Worm (Caenorhabditis elegans) whole organism, mixed stage, embryonic: ENCODE results near the gene clec-78.

Source experiments
- M03D4.4 ChIP-seq: sonication (generic microtip); optimal IDR thresholded peaks from 2 replicates; lab custom pipeline; 2017; ENCODE audit warnings: mild to moderate bottlenecking, missing genetic modification characterization, missing compliant biosample characterization
- blmp-1 ChIP-seq: fragments of 150-350 bp; optimal IDR thresholded peaks from 2 replicates; lab custom pipeline; 2014; ENCODE audit warnings: missing biosample characterization, missing genetic modification characterization
- ceh-39 ChIP-seq: fragments of 150-350 bp; optimal IDR thresholded peaks from 2 replicates; lab custom pipeline; 2014; ENCODE audit warnings: missing biosample characterization, missing genetic modification characterization
- ceh-43 ChIP-seq: fragments of 200-800 bp; sonication (Bioruptor generic); optimal IDR thresholded peaks from 2 replicates; lab custom pipeline; 2018; ENCODE audit warnings: mild to moderate bottlenecking, missing genetic modification characterization, moderate library complexity, missing compliant biosample characterization
- ceh-83 ChIP-seq: fragments of 200-800 bp; sonication (Bioruptor generic); optimal IDR thresholded peaks from 2 replicates; lab custom pipeline; 2018; ENCODE audit warnings: mild to moderate bottlenecking, missing genetic modification characterization, missing compliant biosample characterization
- ces-1 ChIP-seq: fragments of 150-350 bp; optimal IDR thresholded peaks from 2 replicates; lab custom pipeline; 2014; ENCODE audit warnings: missing biosample characterization, missing genetic modification reagents, missing genetic modification characterization
- drap-1 ChIP-seq: fragments of 200-800 bp; sonication (Bioruptor generic); optimal IDR thresholded peaks from 3 replicates; lab custom pipeline; 2018; ENCODE audit warnings: mild to moderate bottlenecking, missing genetic modification characterization, missing compliant biosample characterization
- elt-1 ChIP-seq: sonication (generic microtip); optimal IDR thresholded peaks from 2 replicates; lab custom pipeline; 2017; ENCODE audit warnings: missing genetic modification characterization, mild to moderate bottlenecking, missing compliant biosample characterization, antibody characterized with exemption, moderate library complexity, borderline replicate concordance; ENCODE audit not compliant: insufficient read depth
- elt-3 ChIP-seq: fragments of 150-350 bp; optimal IDR thresholded peaks from 2 replicates; lab custom pipeline; 2014; ENCODE audit warnings: missing biosample characterization, missing genetic modification characterization
- flh-1 ChIP-seq: fragments of 200-800 bp; sonication (Bioruptor generic); optimal IDR thresholded peaks from 2 replicates; lab custom pipeline; 2018; ENCODE audit warnings: mild to moderate bottlenecking, missing genetic modification characterization, moderate library complexity, missing compliant biosample characterization
- ham-2 ChIP-seq: fragments of 200-800 bp; sonication (Bioruptor generic); optimal IDR thresholded peaks from 2 replicates; lab custom pipeline; 2018; ENCODE audit warnings: mild to moderate bottlenecking, missing genetic modification characterization, missing compliant biosample characterization
- hlh-1 ChIP-seq: fragments of 150-350 bp; optimal IDR thresholded peaks from 2 replicates; lab custom pipeline; 2014; ENCODE audit warnings: missing biosample characterization, missing genetic modification reagents, missing genetic modification characterization
- lin-13 ChIP-seq: fragments of 150-350 bp; optimal IDR thresholded peaks from 2 replicates; lab custom pipeline; 2014; ENCODE audit warnings: missing biosample characterization, missing genetic modification characterization
- lin-32 ChIP-seq: fragments of 200-800 bp; sonication (Bioruptor generic); optimal IDR thresholded peaks from 2 replicates; lab custom pipeline; 2018; ENCODE audit warnings: mild to moderate bottlenecking, missing genetic modification characterization, missing compliant biosample characterization
- lsy-2 ChIP-seq: fragments of 150-350 bp; optimal IDR thresholded peaks from 2 replicates; lab custom pipeline; 2014; ENCODE audit warnings: missing biosample characterization, missing genetic modification characterization
- mep-1 ChIP-seq: fragments of 150-350 bp; optimal IDR thresholded peaks from 2 replicates; lab custom pipeline; 2017; ENCODE audit warnings: missing biosample characterization, missing genetic modification reagents, missing genetic modification characterization, inconsistent platforms
- nhr-12 ChIP-seq: fragments of 150-350 bp; optimal IDR thresholded peaks from 2 replicates; lab custom pipeline; 2014; ENCODE audit warnings: missing biosample characterization, missing genetic modification characterization
- nhr-2 ChIP-seq: fragments of 150-350 bp; optimal IDR thresholded peaks from 2 replicates; lab custom pipeline; 2014; ENCODE audit warnings: missing biosample characterization, missing genetic modification characterization
- nhr-237 ChIP-seq: fragments of 150-350 bp; optimal IDR thresholded peaks from 2 replicates; lab custom pipeline; 2014; ENCODE audit warnings: missing biosample characterization, missing genetic modification characterization
- nhr-76 ChIP-seq: sonication (generic microtip); optimal IDR thresholded peaks from 2 replicates; lab custom pipeline; 2017; ENCODE audit warnings: missing biosample characterization, missing genetic modification characterization
- pha-4 ChIP-seq: fragments of 150-350 bp; optimal IDR thresholded peaks from 2 replicates; lab custom pipeline; 2018; ENCODE audit warnings: missing biosample characterization, missing genetic modification reagents, missing genetic modification characterization
- sem-2 ChIP-seq: fragments of 200-800 bp; sonication (Bioruptor generic); optimal IDR thresholded peaks from 2 replicates; lab custom pipeline; 2018; ENCODE audit warnings: mild to moderate bottlenecking, missing genetic modification characterization, missing compliant biosample characterization
- sptf-1 ChIP-seq: sonication (generic microtip); optimal IDR thresholded peaks from 2 replicates; lab custom pipeline; 2017; ENCODE audit warnings: mild to moderate bottlenecking, missing genetic modification characterization, moderate library complexity, missing compliant biosample characterization
- tbx-8 ChIP-seq: fragments of 200-800 bp; sonication (Bioruptor generic); optimal IDR thresholded peaks from 2 replicates; lab custom pipeline; 2018; ENCODE audit warnings: mild to moderate bottlenecking, missing genetic modification characterization, moderate library complexity, missing compliant biosample characterization
- unc-120 ChIP-seq: sonication (generic microtip); optimal IDR thresholded peaks from 2 replicates; lab custom pipeline; 2017; ENCODE audit warnings: missing genetic modification characterization, missing compliant biosample characterization; ENCODE audit not compliant: poor library complexity, severe bottlenecking
- unc-39 ChIP-seq: fragments of 150-350 bp; optimal IDR thresholded peaks from 2 replicates; lab custom pipeline; 2014; ENCODE audit warnings: missing biosample characterization, missing genetic modification characterization
- unc-62 ChIP-seq: fragments of 150-350 bp; optimal IDR thresholded peaks from 2 replicates; lab custom pipeline; 2014; ENCODE audit warnings: missing biosample characterization, missing genetic modification reagents, missing genetic modification characterization
- zip-8 ChIP-seq: fragments of 150-350 bp; optimal IDR thresholded peaks from 2 replicates; lab custom pipeline; 2014; ENCODE audit warnings: missing biosample characterization, missing genetic modification characterization
- ztf-11 ChIP-seq: fragments of 150-350 bp; optimal IDR thresholded peaks from 2 replicates; lab custom pipeline; 2014; ENCODE audit warnings: missing biosample characterization, missing genetic modification characterization

Gene clec-78

DNA sequence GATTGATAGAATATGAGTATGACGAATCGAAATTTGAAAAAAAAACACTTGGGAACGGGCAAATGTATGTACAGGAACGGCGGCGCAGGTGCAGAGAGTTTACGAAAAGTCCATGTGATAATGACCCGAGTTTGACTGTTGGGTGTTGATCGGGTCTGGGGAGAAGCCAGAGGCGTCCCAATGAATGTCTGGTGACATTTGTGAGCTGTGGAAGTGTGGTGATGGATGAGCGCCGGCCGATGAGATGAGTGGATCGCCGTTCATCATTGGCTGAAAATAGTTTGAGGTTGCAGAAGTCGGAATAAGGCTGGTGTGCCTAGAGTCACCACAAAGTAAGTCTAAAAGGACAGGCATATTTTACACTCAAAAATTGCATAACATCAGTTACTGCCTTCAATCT, 26.8 kb downstream of the clec-78 start:
- TF ChIP-seq unc-39 (tag; lab: Kevin White, UChicago) (no peak), elt-1 (tag; lab: Kevin White, UChicago) (no peak)

DNA sequence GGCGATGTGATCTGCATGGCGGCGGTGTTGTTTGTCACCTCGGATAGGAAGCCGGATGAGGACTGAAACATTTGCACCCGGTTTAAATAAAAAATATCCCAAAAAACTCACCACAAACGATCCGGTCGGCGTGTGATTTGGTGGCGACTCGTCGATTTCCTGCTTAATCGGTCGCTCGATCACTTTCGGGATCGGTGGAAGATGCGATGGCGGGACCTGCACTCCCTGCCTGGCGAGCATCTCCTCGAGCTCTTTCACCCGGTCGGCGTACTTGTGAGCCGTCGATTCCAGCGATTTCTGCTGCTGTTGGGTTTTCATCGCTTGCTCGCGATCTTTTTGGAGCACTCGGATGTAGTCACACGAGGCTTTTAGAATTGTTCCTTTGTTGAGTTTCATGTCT, 27.8 kb downstream of the clec-78 start:
- no peak for TF ChIP-seq nhr-76
- no peak for TF ChIP-seq unc-39 (tag; lab: Kevin White, UChicago)
- no peak for TF ChIP-seq hlh-1 (tag; lab: Kevin White, UChicago)
- no peak for TF ChIP-seq M03D4.4 (tag; lab: Kevin White, UChicago)
- no peak for TF ChIP-seq ztf-11 (tag; lab: Kevin White, UChicago)
- TF ChIP-seq ham-2 (GFP tag; lab: Kevin White, UChicago), result no peak
- no peak for TF ChIP-seq zip-8 (tag; lab: Kevin White, UChicago)
- TF ChIP-seq nhr-237 (tag; lab: Kevin White, UChicago), result no peak

DNA sequence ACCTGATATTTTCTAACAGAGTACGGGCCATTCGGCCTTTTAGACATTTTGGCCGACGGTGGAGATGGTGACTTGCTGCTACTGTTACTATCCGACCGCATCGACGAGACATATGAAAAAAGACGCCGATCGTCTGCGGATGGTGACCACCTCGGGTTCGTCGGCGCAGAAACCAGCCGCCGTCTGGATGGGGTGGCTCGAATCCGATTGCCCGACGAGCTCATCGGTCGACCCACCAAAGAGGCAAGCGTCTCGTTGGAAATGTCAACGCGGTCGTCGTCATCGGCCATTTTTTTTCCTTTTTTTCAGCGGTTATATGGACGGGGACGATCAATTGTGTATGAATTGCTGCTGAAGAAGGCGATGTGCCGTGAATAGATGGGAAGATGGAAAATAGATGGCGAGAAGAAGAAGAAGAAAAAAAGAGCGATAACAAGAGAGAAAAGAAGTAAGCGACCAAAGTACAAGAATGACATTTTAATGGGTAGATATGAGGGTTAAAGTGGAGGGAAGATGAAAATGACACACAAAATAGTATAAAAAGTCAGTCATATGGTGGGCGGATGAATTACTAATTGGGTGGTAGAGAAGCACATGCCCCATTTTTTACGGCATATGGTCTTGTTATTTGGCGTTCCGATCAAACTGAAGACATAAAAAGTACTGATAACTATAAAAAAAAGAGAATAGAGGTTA, 29.9 kb downstream of the clec-78 start:
- TF ChIP-seq nhr-76, result no peak
- peak; percentile 17 for TF ChIP-seq elt-1 (tag; lab: Kevin White, UChicago)

- no peak for TF ChIP-seq ceh-83
- no peak for TF ChIP-seq zip-8 (tag; lab: Kevin White, UChicago)
- peak; percentile 22 for TF ChIP-seq lin-13 (tag; lab: Kevin White, UChicago)
- peak; percentile 56 for TF ChIP-seq hlh-1 (tag; lab: Kevin White, UChicago)
- TF ChIP-seq unc-62 (GFP tag; lab: Kevin White, UChicago), result peak; percentile 60
- TF ChIP-seq lin-32 (GFP tag; lab: Kevin White, UChicago), result peak; percentile 34
- peak; percentile 32 for TF ChIP-seq mep-1
- no peak for TF ChIP-seq ceh-39 (tag; lab: Kevin White, UChicago)
- peak; percentile 35 for TF ChIP-seq sptf-1 (tag; lab: Kevin White, UChicago)
- peak; percentile 63 for TF ChIP-seq unc-120 (tag; lab: Kevin White, UChicago)
Measured at ce11 chrIV:4019836-4020235, 30.9 kb downstream of the clec-78 start.

DNA sequence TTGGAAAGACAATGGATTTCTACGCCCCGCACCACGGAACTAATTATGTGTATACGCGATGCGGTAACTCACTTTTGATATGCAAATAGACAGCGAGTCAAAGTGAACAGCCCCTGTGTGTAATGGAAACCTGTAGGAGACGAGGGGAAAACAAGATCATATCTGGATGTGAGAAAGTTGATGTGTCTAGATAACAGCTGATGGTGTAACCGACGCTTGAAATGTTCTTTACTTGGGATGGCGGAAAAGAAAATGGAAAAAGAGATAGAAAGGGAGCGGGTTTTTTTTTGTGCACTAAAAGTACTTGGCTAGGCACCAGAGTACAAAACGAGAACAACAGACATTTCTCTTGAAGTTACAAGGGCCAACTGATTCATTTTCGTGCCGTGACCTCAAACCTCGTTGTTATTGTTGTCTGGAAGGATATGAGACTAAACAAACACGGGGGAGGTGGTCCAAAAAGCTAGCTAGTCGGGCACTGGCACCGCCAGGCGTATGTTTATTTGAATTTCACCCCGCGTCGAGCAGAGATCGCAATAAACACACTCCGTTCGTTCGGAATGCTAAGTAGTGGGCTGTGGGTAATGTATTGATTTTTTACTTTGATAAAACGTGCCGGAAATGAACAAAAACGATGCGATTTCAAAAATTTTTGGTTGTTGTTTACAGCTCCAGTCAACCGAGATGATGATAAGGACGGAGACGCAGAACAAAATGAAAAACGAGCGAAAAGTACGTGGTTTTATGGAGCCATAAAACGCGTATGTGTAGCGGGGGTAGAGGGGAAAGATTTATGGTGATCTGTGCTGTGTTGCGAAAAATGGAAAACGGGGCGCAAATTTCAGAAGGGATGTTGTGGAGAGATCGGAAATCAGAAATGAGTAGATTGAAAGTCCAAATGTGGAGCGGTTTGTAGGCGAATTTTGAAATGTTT, 33.2 kb downstream of the clec-78 start:
- TF ChIP-seq lin-32 (GFP tag; lab: Kevin White, UChicago) (no peak), nhr-76 (no peak), lin-13 (tag; lab: Kevin White, UChicago) (no peak), elt-3 (tag; lab: Kevin White, UChicago) (no peak), elt-1 (tag; lab: Kevin White, UChicago) (peak; percentile 23), nhr-237 (tag; lab: Kevin White, UChicago) (no peak), sptf-1 (tag; lab: Kevin White, UChicago) (no peak), unc-120 (tag; lab: Kevin White, UChicago) (no peak), sem-2 (GFP tag; lab: Kevin White, UChicago) (no peak), ztf-11 (tag; lab: Kevin White, UChicago) (no peak), lsy-2 (tag; lab: Kevin White, UChicago) (no peak), flh-1 (GFP tag; lab: Kevin White, UChicago) (no peak), ces-1 (peak; percentile 35), pha-4 (tag; lab: Kevin White, UChicago) (peak; percentile 26), tbx-8 (GFP tag; lab: Kevin White, UChicago) (no peak), zip-8 (tag; lab: Kevin White, UChicago) (no peak), ceh-39 (tag; lab: Kevin White, UChicago) (no peak), drap-1 (GFP tag; lab: Kevin White, UChicago) (no peak), unc-62 (GFP tag; lab: Kevin White, UChicago) (peak; percentile 18), nhr-2 (tag; lab: Kevin White, UChicago) (no peak), blmp-1 (peak; percentile 24), ceh-43 (no peak), nhr-12 (no peak)
